Fruit fly (Drosophila melanogaster): ENCODE data around the gene CG17751.
A peak's percentile ranks its signal among the peaks of the same experiment; 100 is the strongest.

Gene CG17751

DNA sequence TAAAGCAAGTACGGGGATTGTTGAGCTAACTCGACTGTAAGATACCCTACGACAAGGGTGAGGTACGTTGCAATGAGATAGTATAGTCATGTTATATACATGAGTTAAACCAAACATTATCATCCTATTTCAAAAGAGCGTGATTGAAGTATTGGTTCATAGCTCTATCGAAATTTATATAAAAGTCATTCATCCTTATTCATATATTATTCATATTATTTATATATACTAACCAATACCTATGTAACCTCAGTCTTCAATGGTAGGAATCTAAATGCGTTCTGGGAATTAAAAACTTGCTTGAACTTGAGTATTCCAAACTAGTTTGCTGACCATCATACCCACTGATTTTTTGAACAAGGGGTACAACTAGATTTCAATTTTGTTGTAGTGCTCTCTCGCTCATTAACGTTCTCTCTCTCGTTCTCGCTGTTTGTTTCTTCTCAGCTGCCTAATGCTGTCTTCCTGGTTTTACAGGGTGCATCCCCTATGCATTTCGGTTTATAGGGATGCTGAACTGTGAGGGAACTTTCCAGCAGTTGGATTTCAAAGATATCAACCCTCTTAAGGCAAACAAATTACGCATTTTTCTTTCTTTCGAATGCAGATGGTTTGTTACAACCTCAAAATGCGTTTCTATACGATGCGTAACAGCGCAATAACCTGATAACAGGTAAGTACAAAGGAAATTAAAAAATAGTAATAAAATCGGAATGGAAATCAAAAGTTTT, 20.9 kb downstream of the CG17751 start (continued):
- TF ChIP-seq CG4820 (GFP tag; optimal IDR thresholded peaks at IDR 0.05) (peak; percentile 54), gem (tag; optimal IDR thresholded peaks at IDR 0.05) (peak; percentile 50), CG13296 (GFP tag; optimal IDR thresholded peaks at IDR 0.05) (peak; percentile 68), Xrp1 (GFP tag; IDR thresholded peaks at IDR 0.05) (peak; percentile 49; the same call in 1 of the 2 replicates), CG12744 (GFP tag; optimal IDR thresholded peaks at IDR 0.05) (no peak), gsb (GFP tag; IDR thresholded peaks at IDR 0.05) (0 out of 2 replicates have a peak, but pooled peaks have one; percentile 8), tna (GFP tag; IDR thresholded peaks at IDR 0.05; ENCODE audit: partially characterized antibody) (no peak), CG13424 (tag; optimal IDR thresholded peaks at IDR 0.05) (peak; percentile 16), CG7556 (GFP tag; optimal IDR thresholded peaks at IDR 0.05) (peak; percentile 44), vvl (GFP tag; IDR thresholded peaks at IDR 0.05) (0 out of 2 replicates have a peak, but pooled peaks have one; percentile 28), cwo (GFP tag; optimal IDR thresholded peaks at IDR 0.05) (peak; percentile 67), CG1024 (GFP tag; IDR thresholded peaks at IDR 0.05) (no peak), CG6254 (GFP tag; optimal IDR thresholded peaks at IDR 0.05) (peak; percentile 64), slou (GFP tag; optimal IDR thresholded peaks at IDR 0.05) (no peak), Opbp (GFP tag; IDR thresholded peaks at IDR 0.05; ENCODE audit: partially characterized antibody) (no peak), Stat92E (GFP tag; optimal IDR thresholded peaks at IDR 0.05) (peak in 1 of 3 experiments; percentile 43), CG18764 (GFP tag; optimal IDR thresholded peaks at IDR 0.05) (peak; percentile 15), ttk (GFP tag; IDR thresholded peaks at IDR 0.05) (0 out of 2 replicates have a peak, but pooled peaks have one; percentile 6), CG9437 (GFP tag; optimal IDR thresholded peaks at IDR 0.05) (peak; percentile 35), Sry-β (GFP tag; optimal IDR thresholded peaks at IDR 0.05) (no peak), sens (GFP tag) (peak; percentile 72), bcd (GFP tag; optimal IDR thresholded peaks at IDR 0.05) (peak; percentile 51), Hr3 (GFP tag; optimal IDR thresholded peaks at IDR 0.05) (peak; percentile 2), pan (optimal IDR thresholded peaks at IDR 0.05) (peak in 1 of 2 experiments; percentile 60), pan (GFP tag; optimal IDR thresholded peaks at IDR 0.05 in 1 of 2, IDR thresholded peaks at IDR 0.05 in 1 of 2) (peak in 1 of 2 experiments; percentile 29), Jarid2 (GFP tag; optimal IDR thresholded peaks at IDR 0.05) (peak; percentile 40), MBD-R2 (GFP tag; IDR thresholded peaks at IDR 0.05) (no peak; the same call in 1 of the 2 replicates), stc (GFP tag; IDR thresholded peaks at IDR 0.05) (0 out of 2 replicates have a peak, but pooled peaks have one; percentile 15), sd (tag; optimal IDR thresholded peaks at IDR 0.05) (no peak), HHEX (GFP tag; optimal IDR thresholded peaks at IDR 0.05) (peak; percentile 77), CG10543 (GFP tag; optimal IDR thresholded peaks at IDR 0.05) (no peak), Neu2 (GFP tag; optimal IDR thresholded peaks at IDR 0.05; ENCODE audit: borderline replicate concordance) (no peak), dpn (GFP tag; optimal IDR thresholded peaks at IDR 0.05) (peak in 1 of 2 experiments; percentile 20), exex (tag; optimal IDR thresholded peaks at IDR 0.05) (no peak), esg (GFP tag; conservative IDR thresholded peaks at IDR 0.05) (0 out of 2 replicates have a peak, but pooled peaks have one; percentile 14), Mrtf (GFP tag; IDR thresholded peaks at IDR 0.05) (no peak), CG14860 (GFP tag; IDR thresholded peaks at IDR 0.05; ENCODE audit: partially characterized antibody) (no peak), bsh (GFP tag; optimal IDR thresholded peaks at IDR 0.05) (no peak), lola (GFP tag; optimal IDR thresholded peaks at IDR 0.05) (peak in 1 of 3 experiments; percentile 8), CG10267 (tag; optimal IDR thresholded peaks at IDR 0.05) (peak; percentile 56), CG6175 (GFP tag; IDR thresholded peaks at IDR 0.05) (no peak), CG9932 (GFP tag; IDR thresholded peaks at IDR 0.05) (no peak), Sox102F (GFP tag; optimal IDR thresholded peaks at IDR 0.05) (peak; percentile 6), Blimp-1 (GFP tag; optimal IDR thresholded peaks at IDR 0.05) (peak; percentile 56), NfI (GFP tag; optimal IDR thresholded peaks at IDR 0.05) (peak; percentile 14), scrt (GFP tag; optimal IDR thresholded peaks at IDR 0.05) (peak; percentile 20), Pdp1 (GFP tag; optimal IDR thresholded peaks at IDR 0.05) (peak in 1 of 2 experiments; percentile 8)
